Worm (Caenorhabditis elegans): ENCODE data around the gene gst-14.
"Not testable (repeated sequence)": the region's sequence is repeated elsewhere in the genome, so short reads cannot be mapped to it uniquely, and the experiment has no call there.

Gene gst-14

DNA sequence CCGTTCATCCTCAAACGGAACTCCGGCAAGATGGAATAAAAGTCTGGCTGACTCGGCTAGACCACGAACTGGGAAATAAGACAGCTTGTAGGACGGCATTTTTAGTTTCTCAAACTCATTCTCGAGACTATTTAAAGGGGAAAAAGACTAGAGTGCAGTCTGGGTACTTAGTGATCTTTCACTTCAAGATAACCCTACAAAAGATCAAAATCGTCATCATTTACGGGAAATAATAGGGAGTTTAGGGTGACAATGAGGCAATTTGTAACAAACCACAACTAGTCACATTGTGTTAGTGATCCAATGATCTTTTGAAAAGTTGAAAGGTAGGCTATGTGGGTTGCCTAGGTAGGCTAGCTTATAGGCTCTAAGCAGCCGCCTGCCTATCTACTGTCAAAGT lies at the start of gene gst-14:
TSS of gene gst-14 (minus strand) at position 101 of the 400 bp plus-strand sequence.
- TF ChIP-seq ama-1 (optimal IDR thresholded peaks at IDR 0.05) (no peak), K02D7.2 (tag; optimal IDR thresholded peaks at IDR 0.05) (no peak), nhr-11 (tag; optimal IDR thresholded peaks at IDR 0.05) (no peak), ceh-48 (tag; optimal IDR thresholded peaks at IDR 0.05) (no peak), F13H6.1 (tag; optimal IDR thresholded peaks at IDR 0.05) (no peak), unc-55 (GFP tag; optimal IDR thresholded peaks at IDR 0.05) (no peak), T23F11.4 (GFP tag; optimal IDR thresholded peaks at IDR 0.05) (no peak), hlh-30 (tag; optimal IDR thresholded peaks at IDR 0.05; ENCODE audit: insufficient read depth) (no peak), sdc-2 (tag; optimal IDR thresholded peaks at IDR 0.05) (no peak), pha-4 (tag; optimal IDR thresholded peaks at IDR 0.05) (no peak), npax-4 (tag; optimal IDR thresholded peaks at IDR 0.05) (no peak), sox-2 (GFP tag; IDR thresholded peaks at IDR 0.05) (no peak), nfya-1 (tag; optimal IDR thresholded peaks at IDR 0.05) (no peak), pqm-1 (tag; optimal IDR thresholded peaks at IDR 0.05) (no peak), ceh-31 (tag; optimal IDR thresholded peaks at IDR 0.05) (no peak), hlh-13 (GFP tag; optimal IDR thresholded peaks at IDR 0.05) (no peak), pros-1 (tag; optimal IDR thresholded peaks at IDR 0.05) (no peak), pax-1 (tag; optimal IDR thresholded peaks at IDR 0.05) (no peak), ceh-22 (tag; optimal IDR thresholded peaks at IDR 0.05) (no peak), ahr-1 (tag; optimal IDR thresholded peaks at IDR 0.05) (no peak)

DNA sequence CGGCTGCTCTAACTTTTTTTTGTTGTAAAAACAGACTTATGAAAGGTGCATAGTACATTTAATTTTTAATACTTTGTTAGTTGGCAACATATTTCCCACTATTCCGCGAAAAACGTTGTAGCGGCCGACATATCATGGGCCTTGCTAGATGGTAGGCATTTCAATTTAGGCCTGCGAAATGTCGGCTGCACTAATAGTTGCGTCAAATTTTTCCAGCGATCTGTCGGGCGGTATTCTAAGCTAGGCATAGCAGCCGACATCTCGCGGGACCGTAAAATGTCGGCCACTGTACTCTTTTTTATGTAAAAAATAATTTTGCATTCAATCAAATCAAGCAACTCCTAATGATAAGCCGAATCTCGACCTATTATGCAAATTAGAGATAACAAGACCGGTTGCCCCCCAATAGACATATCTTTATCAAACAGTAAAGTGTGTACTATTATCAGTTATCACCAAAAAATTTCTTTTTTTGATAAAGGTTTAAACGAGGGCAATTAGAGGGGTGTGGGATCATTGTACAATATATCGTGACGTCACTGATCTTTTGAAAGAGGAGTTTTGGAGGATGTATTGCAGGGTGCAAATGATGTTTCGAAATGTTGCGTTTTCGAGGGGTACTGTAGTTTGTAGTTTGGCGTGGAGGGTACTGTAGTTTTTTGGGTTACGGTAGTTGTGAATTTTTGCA lies 49.2 kb upstream of the gst-14 start:
- TF ChIP-seq dmd-4 (tag; optimal IDR thresholded peaks at IDR 0.05; ENCODE audit: borderline replicate concordance) = no peak
- TF ChIP-seq unc-86 (tag; optimal IDR thresholded peaks at IDR 0.05) = no peak
- no peak for TF ChIP-seq ceh-2 (tag; optimal IDR thresholded peaks at IDR 0.05)
- TF ChIP-seq elt-2 (tag; optimal IDR thresholded peaks at IDR 0.05) = peak; percentile 99
- peak; percentile 26 for TF ChIP-seq dve-1 (tag; optimal IDR thresholded peaks at IDR 0.05)
- TF ChIP-seq ceh-9 (tag; optimal IDR thresholded peaks at IDR 0.05) = no peak
- no peak for TF ChIP-seq mec-3 (tag; optimal IDR thresholded peaks at IDR 0.05; ENCODE audit: borderline replicate concordance)
- no peak for TF ChIP-seq ama-1 (optimal IDR thresholded peaks at IDR 0.05)
- TF ChIP-seq hlh-30 (tag; optimal IDR thresholded peaks at IDR 0.05; ENCODE audit: insufficient read depth) = no peak
- no peak for TF ChIP-seq ceh-31 (tag; optimal IDR thresholded peaks at IDR 0.05)
- no peak for TF ChIP-seq pha-2 (tag; optimal IDR thresholded peaks at IDR 0.05)
- TF ChIP-seq hlh-13 (GFP tag; optimal IDR thresholded peaks at IDR 0.05) = no peak
- TF ChIP-seq ceh-34 (tag; optimal IDR thresholded peaks at IDR 0.05) = no peak

DNA sequence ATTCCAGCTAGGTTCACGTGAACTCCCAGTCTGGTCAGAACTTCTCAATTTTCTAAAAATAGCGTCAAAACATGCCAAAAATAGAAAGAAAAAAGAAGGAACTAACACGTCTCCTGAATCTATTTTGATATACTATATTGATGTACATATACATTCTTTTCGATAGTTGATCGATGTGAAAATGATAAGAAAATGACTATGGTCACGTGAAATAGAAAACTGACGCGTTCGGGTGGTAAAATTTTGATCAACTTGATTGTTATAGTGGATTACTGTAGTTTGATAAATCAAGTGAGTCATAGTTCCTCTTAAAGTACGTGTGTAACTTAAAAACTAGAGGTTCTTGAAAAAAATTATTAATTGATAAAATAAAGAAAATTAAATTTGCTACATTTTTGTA lies 48.5 kb upstream of the gst-14 start:
- TF ChIP-seq elt-4 (tag; optimal IDR thresholded peaks at IDR 0.05) = no peak
- TF ChIP-seq hlh-13 (GFP tag; optimal IDR thresholded peaks at IDR 0.05) = no peak
- no peak for TF ChIP-seq pax-1 (tag; optimal IDR thresholded peaks at IDR 0.05)
- TF ChIP-seq elt-2 (tag; optimal IDR thresholded peaks at IDR 0.05) = no peak
- TF ChIP-seq F13H6.1 (tag; optimal IDR thresholded peaks at IDR 0.05) = no peak
- TF ChIP-seq mec-3 (tag; optimal IDR thresholded peaks at IDR 0.05; ENCODE audit: borderline replicate concordance) = no peak
- no peak for TF ChIP-seq ceh-9 (tag; optimal IDR thresholded peaks at IDR 0.05)
- no peak for TF ChIP-seq pha-2 (tag; optimal IDR thresholded peaks at IDR 0.05)
- TF ChIP-seq dmd-4 (tag; optimal IDR thresholded peaks at IDR 0.05; ENCODE audit: borderline replicate concordance) = no peak
- TF ChIP-seq eyg-1 (tag; optimal IDR thresholded peaks at IDR 0.05) = no peak
- no peak for TF ChIP-seq ahr-1 (tag; optimal IDR thresholded peaks at IDR 0.05)

DNA sequence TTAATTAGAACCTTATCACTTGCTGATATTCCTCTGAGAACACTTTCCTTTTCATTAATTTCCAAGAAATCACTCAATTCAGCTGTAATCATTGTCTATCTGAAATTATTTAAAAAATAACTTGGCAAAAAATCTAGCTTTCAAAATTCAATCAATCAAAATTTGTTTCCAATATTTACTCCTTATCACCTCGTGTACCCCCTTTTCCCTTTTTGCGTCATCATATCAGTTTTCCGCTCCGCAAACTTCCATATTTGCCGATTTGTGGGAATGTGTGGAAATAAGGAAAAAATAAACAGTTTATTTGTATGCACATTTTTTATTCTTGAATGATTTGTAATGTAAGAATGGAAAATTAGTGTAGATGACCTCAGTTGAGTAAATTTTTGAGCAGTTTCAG lies 46.1 kb upstream of the gst-14 start, which contains the start of gene C31C9.6:
TSS of gene C31C9.6 (minus strand) at position 101 of the 400 bp plus-strand sequence.
- TF ChIP-seq fkh-6, syd-9, ref-2 (tag; optimal IDR thresholded peaks at IDR 0.05): not testable (repeated sequence)
